Worm (Caenorhabditis elegans): ENCODE data around the gene cest-1.2.

- TF ChIP-seq flt-1 (GFP tag; IDR thresholded peaks at IDR 0.05) (no peak), ztf-29 (GFP tag; IDR thresholded peaks at IDR 0.05) (no peak), T22C8.4 (GFP tag; IDR thresholded peaks at IDR 0.05) (no peak)
These were observed 7.0 kb upstream of the cest-1.2 start, which contains the start of gene ocam-1 for ce11 chrV:14167629-14168028.
